Fruit fly (Drosophila melanogaster) whole organism: ENCODE measurements around the gene CG13841.
A peak's percentile ranks its signal among the peaks of the same experiment; 100 is the strongest.

Source experiments
- CG8478 ChIP-seq: fragments of >200 bp; optimal IDR thresholded peaks from 2 replicates; lab custom pipeline; 2018; ENCODE audit warnings: inconsistent platforms
- Dll ChIP-seq: fragments of >200 bp; optimal IDR thresholded peaks from 2 replicates; lab custom pipeline; 2017
- EcR ChIP-seq, 2 experiments: fragments of >200 bp; optimal IDR thresholded peaks; 2 replicates each; lab custom pipeline; 2017; ENCODE audit warnings: missing biosample characterization in 2 of 2, missing genetic modification characterization in 2 of 2, missing genetic modification reagents in 2 of 2
- pan ChIP-seq: fragments of >200 bp; optimal IDR thresholded peaks from 2 replicates; lab custom pipeline; 2017
- psq ChIP-seq: fragments of >200 bp; optimal IDR thresholded peaks from 2 replicates; lab custom pipeline; 2017
- usp ChIP-seq: fragments of >200 bp; optimal IDR thresholded peaks from 2 replicates; lab custom pipeline; 2017; ENCODE audit warnings: missing biosample characterization, missing genetic modification characterization, mixed read lengths

CG13841 gene

dm6 chr3R:22771670-22772069 lies 4.2 kb upstream of the CG13841 start, which contains the start of gene CG43095:
Gene CG43095 (minus strand): TSS chr3R:22771770.
- TF ChIP-seq CG8478: no peak
- no peak for TF ChIP-seq usp (GFP tag; lab: Kevin White, UChicago)
- TF ChIP-seq pan (lab: Kevin White, UChicago): no peak
- no peak for TF ChIP-seq psq
- no peak for TF ChIP-seq Dll (lab: Kevin White, UChicago)
- no peak for TF ChIP-seq EcR (GFP tag; optimal IDR thresholded peaks at IDR 0.05; lab: Kevin White, UChicago)

- TF ChIP-seq psq (no peak), EcR (GFP tag; optimal IDR thresholded peaks at IDR 0.05; lab: Kevin White, UChicago) (no peak), usp (GFP tag; lab: Kevin White, UChicago) (no peak), pan (lab: Kevin White, UChicago) (no peak), CG8478 (no peak), Dll (lab: Kevin White, UChicago) (no peak)
Observed at dm6 chr3R:22770887-22771286, 3.4 kb upstream of the CG13841 start, which contains the start of gene CG43094. Gene CG43094 (minus strand): TSS chr3R:22770987.

- TF ChIP-seq CG8478: no peak
- TF ChIP-seq usp (GFP tag; lab: Kevin White, UChicago): no peak
- TF ChIP-seq psq: no peak
- TF ChIP-seq pan (lab: Kevin White, UChicago): no peak
- no peak for TF ChIP-seq EcR (GFP tag; optimal IDR thresholded peaks at IDR 0.05; lab: Kevin White, UChicago)
Observed at dm6 chr3R:22770207-22770606, 2.7 kb upstream of the CG13841 start, which contains the start of gene CG43093. Gene CG43093 (minus strand): TSS chr3R:22770307.

dm6 chr3R:22769567-22769966 lies 2.1 kb upstream of the CG13841 start, which contains the start of gene CG43092:
Gene CG43092 (minus strand): TSS chr3R:22769667.
- TF ChIP-seq usp (GFP tag; lab: Kevin White, UChicago): no peak
- no peak for TF ChIP-seq CG8478
- no peak for TF ChIP-seq psq
- no peak for TF ChIP-seq Dll (lab: Kevin White, UChicago)
- no peak for TF ChIP-seq pan (lab: Kevin White, UChicago)
- TF ChIP-seq EcR (GFP tag; optimal IDR thresholded peaks at IDR 0.05; lab: Kevin White, UChicago): no peak

dm6 chr3R:22768633-22769032 lies 1.1 kb upstream of the CG13841 start, which contains the start of gene CG43091:
Gene CG43091 (minus strand): TSS chr3R:22768733.
- TF ChIP-seq Dll (lab: Kevin White, UChicago): no peak
- no peak for TF ChIP-seq EcR (GFP tag; optimal IDR thresholded peaks at IDR 0.05; lab: Kevin White, UChicago)
- no peak for TF ChIP-seq pan (lab: Kevin White, UChicago)

- no peak for TF ChIP-seq pan (lab: Kevin White, UChicago)
- no peak for TF ChIP-seq EcR (GFP tag; optimal IDR thresholded peaks at IDR 0.05; lab: Kevin White, UChicago)
- TF ChIP-seq usp (GFP tag; lab: Kevin White, UChicago): no peak
- TF ChIP-seq Dll (lab: Kevin White, UChicago): no peak
- TF ChIP-seq CG8478: no peak
- no peak for TF ChIP-seq psq
Observed at dm6 chr3R:22766072-22766471, 1.4 kb downstream of the CG13841 start, which contains the start of gene Nepl15. Gene Nepl15 (minus strand): TSS chr3R:22766172.

dm6 chr3R:22763587-22763986 lies 3.9 kb downstream of the CG13841 start, which contains the start of gene Nepl14:
Gene Nepl14 (minus strand): TSS chr3R:22763711.
- TF ChIP-seq psq: no peak
- no peak for TF ChIP-seq pan (lab: Kevin White, UChicago)
- no peak for TF ChIP-seq EcR (GFP tag; optimal IDR thresholded peaks at IDR 0.05; lab: Kevin White, UChicago)
- TF ChIP-seq CG8478: no peak
- no peak for TF ChIP-seq Dll (lab: Kevin White, UChicago)
- TF ChIP-seq usp (GFP tag; lab: Kevin White, UChicago): no peak

dm6 chr3R:22760988-22761387 lies 6.5 kb downstream of the CG13841 start, which contains the start of gene Nepl13:
Gene Nepl13 (minus strand): TSS chr3R:22761076.
- TF ChIP-seq CG8478 (no peak), Dll (lab: Kevin White, UChicago) (no peak)

dm6 chr3R:22757117-22757516 lies 10.4 kb downstream of the CG13841 start:
- TF ChIP-seq pan (lab: Kevin White, UChicago): no peak
- no peak for TF ChIP-seq usp (GFP tag; lab: Kevin White, UChicago)
- TF ChIP-seq EcR (GFP tag; optimal IDR thresholded peaks at IDR 0.05; lab: Kevin White, UChicago): no peak
- no peak for TF ChIP-seq psq
- no peak for TF ChIP-seq Dll (lab: Kevin White, UChicago)
- TF ChIP-seq CG8478: no peak

dm6 chr3R:22756289-22756688 lies 11.2 kb downstream of the CG13841 start:
- TF ChIP-seq usp (GFP tag; lab: Kevin White, UChicago) (no peak), psq (no peak), Dll (lab: Kevin White, UChicago) (no peak), pan (lab: Kevin White, UChicago) (no peak), CG8478 (no peak), EcR (GFP tag; optimal IDR thresholded peaks at IDR 0.05; lab: Kevin White, UChicago) (no peak)

dm6 chr3R:22755187-22755777 lies 12.2 kb downstream of the CG13841 start:
- TF ChIP-seq psq (no peak), Dll (lab: Kevin White, UChicago) (peak; percentile 27)

- TF ChIP-seq CG8478: no peak
- peak; percentile 61 for TF ChIP-seq Dll (lab: Kevin White, UChicago)
- no peak for TF ChIP-seq psq
- no peak for TF ChIP-seq usp (GFP tag; lab: Kevin White, UChicago)
- no peak for TF ChIP-seq EcR (GFP tag; optimal IDR thresholded peaks at IDR 0.05; lab: Kevin White, UChicago)
- TF ChIP-seq pan (lab: Kevin White, UChicago): no peak
Observed at dm6 chr3R:22753895-22754774, 13.4 kb downstream of the CG13841 start.
